Worm (Caenorhabditis elegans): Measurements from ENCODE around the gene cit-1.2.

The cit-1.2 gene

ce11 chrIII:8030963-8031362, 20.4 kb downstream of the cit-1.2 start, which contains the start of gene F44B9.9:
Gene F44B9.9, minus strand, starts transcription at chrIII:8031063.
- TF ChIP-seq ZK185.1 (tag; optimal IDR thresholded peaks at IDR 0.05; ENCODE audit: poor library complexity, severe bottlenecking) (no peak), madf-6 (GFP tag; IDR thresholded peaks at IDR 0.05) (no peak), mel-28 (tag; optimal IDR thresholded peaks at IDR 0.05; ENCODE audit: borderline replicate concordance) (no peak), madf-3 (GFP tag; IDR thresholded peaks at IDR 0.05) (no peak), snpc-1.1 (tag; optimal IDR thresholded peaks at IDR 0.05; ENCODE audit: insufficient read depth) (no peak), Y53F4B.3 (GFP tag; IDR thresholded peaks at IDR 0.05) (no peak), ama-1 (optimal IDR thresholded peaks at IDR 0.05) (no peak), ama-1 (GFP tag; optimal IDR thresholded peaks at IDR 0.05) (no peak), xnd-1 (tag; optimal IDR thresholded peaks at IDR 0.05) (no peak), hmg-20 (GFP tag; IDR thresholded peaks at IDR 0.05) (no peak), ztf-26 (tag; optimal IDR thresholded peaks at IDR 0.05) (no peak), snpc-3.4 (tag; optimal IDR thresholded peaks at IDR 0.05) (no peak), ceh-27 (GFP tag; optimal IDR thresholded peaks at IDR 0.05) (no peak), nfya-1 (tag; optimal IDR thresholded peaks at IDR 0.05; ENCODE audit: borderline replicate concordance, insufficient read depth) (no peak), hlh-26 (GFP tag; conservative IDR thresholded peaks at IDR 0.05) (no peak), aptf-2 (GFP tag; conservative IDR thresholded peaks at IDR 0.05) (no peak), aptf-3 (GFP tag; IDR thresholded peaks at IDR 0.05) (no peak), nhr-27 (tag; optimal IDR thresholded peaks at IDR 0.05) (no peak), fkh-3 (tag; optimal IDR thresholded peaks at IDR 0.05) (no peak)

ce11 chrIII:8033534-8033933, 23.0 kb downstream of the cit-1.2 start, which contains the start of gene F44B9.10:
Gene F44B9.10, minus strand, starts transcription at chrIII:8033634.
- TF ChIP-seq F57A8.1 (GFP tag; optimal IDR thresholded peaks at IDR 0.05) (no peak), sptf-2 (GFP tag; optimal IDR thresholded peaks at IDR 0.05) (no peak), nfya-1 (tag; optimal IDR thresholded peaks at IDR 0.05; ENCODE audit: borderline replicate concordance, insufficient read depth) (no peak), madf-6 (GFP tag; IDR thresholded peaks at IDR 0.05) (no peak), lag-1 (GFP tag; IDR thresholded peaks at IDR 0.05) (no peak), efl-1 (GFP tag; optimal IDR thresholded peaks at IDR 0.05) (no peak), egl-44 (GFP tag; IDR thresholded peaks at IDR 0.05) (no peak), hlh-12 (tag; optimal IDR thresholded peaks at IDR 0.05) (no peak), pbrm-1 (GFP tag; IDR thresholded peaks at IDR 0.05) (no peak), nhr-80 (tag; optimal IDR thresholded peaks at IDR 0.05) (no peak)

ce11 chrIII:8036050-8036449, 25.5 kb downstream of the cit-1.2 start:
- TF ChIP-seq C06A6.2 (GFP tag; conservative IDR thresholded peaks at IDR 0.05) (no peak), nhr-179 (tag; optimal IDR thresholded peaks at IDR 0.05) (no peak), ceh-58 (GFP tag; IDR thresholded peaks at IDR 0.05) (no peak), xnd-1 (tag; optimal IDR thresholded peaks at IDR 0.05) (no peak), ztf-18 (tag; optimal IDR thresholded peaks at IDR 0.05) (no peak), K12H6.12 (tag; optimal IDR thresholded peaks at IDR 0.05) (no peak), aptf-2 (GFP tag; conservative IDR thresholded peaks at IDR 0.05) (no peak), B0336.3 (GFP tag; IDR thresholded peaks at IDR 0.05) (no peak), bed-1 (GFP tag; IDR thresholded peaks at IDR 0.05) (no peak), akir-1 (GFP tag; optimal IDR thresholded peaks at IDR 0.05) (no peak), F23B12.7 (tag; optimal IDR thresholded peaks at IDR 0.05; ENCODE audit: insufficient read depth) (no peak), sptf-2 (GFP tag; optimal IDR thresholded peaks at IDR 0.05) (no peak)

Measured in whole organism, young adult.